3 worm cellular contexts compared by ENCODE assay signal in the genomic region with DNA sequence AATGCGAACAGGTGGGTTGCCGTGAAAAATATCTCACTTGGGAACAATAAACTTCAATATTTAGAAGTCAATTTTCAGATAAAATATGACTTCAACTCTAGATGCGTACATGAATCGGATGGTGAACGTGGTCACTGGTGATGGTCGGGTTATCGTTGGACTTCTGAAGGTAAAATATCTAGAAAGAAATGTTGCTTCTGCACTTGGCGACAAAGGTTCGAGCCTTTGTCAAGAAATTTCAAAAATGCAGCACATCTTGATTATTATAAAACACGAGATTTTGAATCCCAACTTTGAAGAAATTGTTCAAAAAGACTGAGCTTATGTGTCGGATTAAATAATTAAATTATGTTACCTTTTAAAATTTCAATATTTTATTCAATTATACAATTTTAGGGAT.
TF ChIP-seq lines count a peak whose summit lies in the region.

lsm-8 (plus strand) TSS at position 79 of the 400 bp plus-strand sequence.

TF ChIP-seq in whole organism, L1 larva, 84 proteins besides CTCF, POLR2A, EP300 and RAD21:
- TF ChIP-seq ceh-8 (GFP tag; optimal IDR thresholded peaks at IDR 0.05; lab: Kevin White, UChicago) (no peak), nhr-85 (tag; lab: Kevin White, UChicago) (peak; percentile 51), efl-1 (optimal IDR thresholded peaks at IDR 0.05; lab: Kevin White, UChicago) (no peak), efl-1 (GFP tag; optimal IDR thresholded peaks at IDR 0.05 in 1 of 2; lab: Kevin White, UChicago) (peak in 1 of 2 experiments; percentile 54)

TF ChIP-seq in whole organism, L4 larva, 104 proteins besides CTCF, POLR2A, EP300 and RAD21:
- TF ChIP-seq zip-11 (GFP tag; IDR thresholded peaks at IDR 0.05; lab: Robert Waterston, UW): no peak
- TF ChIP-seq mes-2 (tag; optimal IDR thresholded peaks at IDR 0.05; lab: Kevin White, UChicago; ENCODE audit: poor library complexity, severe bottlenecking): peak; percentile 15

TF ChIP-seq in whole organism, young adult, 124 proteins besides CTCF, POLR2A, EP300 and RAD21:
- TF ChIP-seq nhr-120 (GFP tag; IDR thresholded peaks at IDR 0.05; lab: Robert Waterston, UW): no peak
- peak; percentile 11 for TF ChIP-seq snpc-3.4 (tag; optimal IDR thresholded peaks at IDR 0.05; lab: Kevin White, UChicago)
- no peak for TF ChIP-seq T26A5.8 (tag; optimal IDR thresholded peaks at IDR 0.05; lab: Kevin White, UChicago)
- TF ChIP-seq hsf-1 (GFP tag; IDR thresholded peaks at IDR 0.05; lab: Robert Waterston, UW): peak; percentile 48
- TF ChIP-seq ccch-3 (GFP tag; optimal IDR thresholded peaks at IDR 0.05; lab: Kevin White, UChicago): no peak
- TF ChIP-seq nfya-1 (tag; optimal IDR thresholded peaks at IDR 0.05; lab: Kevin White, UChicago; ENCODE audit: borderline replicate concordance, insufficient read depth): no peak
- no peak for TF ChIP-seq madf-6 (GFP tag; IDR thresholded peaks at IDR 0.05; lab: Robert Waterston, UW)
- no peak for TF ChIP-seq Y67H2A.10 (GFP tag; conservative IDR thresholded peaks at IDR 0.05; lab: Robert Waterston, UW)
- TF ChIP-seq lin-35 (GFP tag; optimal IDR thresholded peaks at IDR 0.05; lab: Kevin White, UChicago): no peak
- no peak for TF ChIP-seq ceh-40 (GFP tag; IDR thresholded peaks at IDR 0.05; lab: Robert Waterston, UW)
- no peak for TF ChIP-seq madf-8 (GFP tag; conservative IDR thresholded peaks at IDR 0.05; lab: Robert Waterston, UW)
- no peak for TF ChIP-seq mes-4 (tag; optimal IDR thresholded peaks at IDR 0.05; lab: Kevin White, UChicago)
- TF ChIP-seq T07F8.4 (tag; optimal IDR thresholded peaks at IDR 0.05; lab: Kevin White, UChicago): no peak
- no peak for TF ChIP-seq him-1 (tag; optimal IDR thresholded peaks at IDR 0.05; lab: Kevin White, UChicago)
- TF ChIP-seq let-607 (tag; optimal IDR thresholded peaks at IDR 0.05; lab: Kevin White, UChicago): no peak
- TF ChIP-seq ama-1 (optimal IDR thresholded peaks at IDR 0.05; lab: Kevin White, UChicago): no peak
- TF ChIP-seq ama-1 (GFP tag; optimal IDR thresholded peaks at IDR 0.05; lab: Kevin White, UChicago): no peak
- TF ChIP-seq rec-8 (tag; optimal IDR thresholded peaks at IDR 0.05; lab: Kevin White, UChicago): no peak
- no peak for TF ChIP-seq K11D2.4 (GFP tag; IDR thresholded peaks at IDR 0.05; lab: Robert Waterston, UW)
- TF ChIP-seq snpc-1.1 (tag; optimal IDR thresholded peaks at IDR 0.05; lab: Kevin White, UChicago; ENCODE audit: insufficient read depth): peak; percentile 4
